Worm (Caenorhabditis elegans) whole organism, early embryonic: Measurements from ENCODE around the gene srt-52.

Experiments
- B0310.2 ChIP-seq: sonication (generic microtip); optimal IDR thresholded peaks from 2 replicates; lab custom pipeline; 2016; ENCODE audit warnings: mild to moderate bottlenecking, missing genetic modification characterization, missing compliant biosample characterization
- F13C5.2 ChIP-seq: sonication (generic microtip); optimal IDR thresholded peaks from 2 replicates; lab custom pipeline; 2017; ENCODE audit warnings: mild to moderate bottlenecking, missing genetic modification characterization, inconsistent platforms, missing compliant biosample characterization
- ets-7 ChIP-seq: sonication (generic microtip); optimal IDR thresholded peaks from 2 replicates; lab custom pipeline; 2016; ENCODE audit warnings: missing genotype, missing genetic modification characterization, missing compliant biosample characterization
- scrt-1 ChIP-seq: fragments of 200-800 bp; sonication (Bioruptor generic); IDR thresholded peaks from 2 replicates; pipeline ENCODE4 v1.3.6; 2022; ENCODE audit warnings: missing genetic modification characterization, missing compliant biosample characterization

- TF ChIP-seq ets-7 (tag; lab: Kevin White, UChicago) = no peak
- no peak for TF ChIP-seq scrt-1
- TF ChIP-seq F13C5.2 (tag; lab: Kevin White, UChicago) = no peak
- no peak for TF ChIP-seq B0310.2 (tag; lab: Kevin White, UChicago)
These were observed at the start of gene srt-52 for ce11 chrV:55946-56345.
